Fruit fly (Drosophila melanogaster) whole organism, embryonic: Measurements from ENCODE around the gene Abca3.
A peak's percentile ranks its signal among the peaks of the same experiment; 100 is the strongest.

Experiments used
- Ada2b ChIP-seq: fragments of 200-800 bp; sonication (Bioruptor generic); IDR thresholded peaks from 2 replicates; pipeline ENCODE4 v1.3.6; 2022; ENCODE audit warnings: missing biosample characterization, missing genetic modification characterization
- BtbVII ChIP-seq: fragments of 200-800 bp; sonication (Bioruptor generic); optimal IDR thresholded peaks from 3 replicates; lab custom pipeline; 2017; ENCODE audit warnings: missing biosample characterization, mild to moderate bottlenecking, missing genetic modification characterization
- C15 ChIP-seq: fragments of 200-800 bp; sonication (Bioruptor generic); IDR thresholded peaks from 3 replicates; pipeline ENCODE4 v1.3.6; 2022; ENCODE audit warnings: missing biosample characterization, missing genetic modification characterization
- CG12071 ChIP-seq: fragments of 200-800 bp; sonication (Bioruptor generic); optimal IDR thresholded peaks from 3 replicates; lab custom pipeline; 2018; ENCODE audit warnings: missing biosample characterization, mild to moderate bottlenecking, missing genetic modification characterization
- CG12744 ChIP-seq: fragments of 200-800 bp; sonication (Bioruptor generic); optimal IDR thresholded peaks from 2 replicates; lab custom pipeline; 2016; ENCODE audit warnings: missing biosample characterization, missing genetic modification characterization
- CG13624 ChIP-seq: fragments of 200-800 bp; sonication (Bioruptor generic); optimal IDR thresholded peaks from 2 replicates; lab custom pipeline; 2016; ENCODE audit warnings: missing biosample characterization, missing genetic modification characterization
- CG15011 ChIP-seq: fragments of 200-800 bp; sonication (Bioruptor generic); optimal IDR thresholded peaks from 3 replicates; lab custom pipeline; 2018; ENCODE audit warnings: missing biosample characterization, mild to moderate bottlenecking, missing genetic modification characterization
- CG1602 ChIP-seq: fragments of 200-800 bp; sonication (Bioruptor generic); optimal IDR thresholded peaks from 3 replicates; lab custom pipeline; 2016; ENCODE audit warnings: missing biosample characterization, missing genetic modification characterization
- CG18011 ChIP-seq: fragments of 200-800 bp; sonication (Bioruptor generic); optimal IDR thresholded peaks from 2 replicates; lab custom pipeline; 2017; ENCODE audit warnings: missing biosample characterization, missing genetic modification characterization, mild to moderate bottlenecking, moderate library complexity, missing genotype
- CG2678 ChIP-seq: fragments of 200-800 bp; sonication (Bioruptor generic); optimal IDR thresholded peaks from 3 replicates; lab custom pipeline; 2019; ENCODE audit warnings: missing biosample characterization, mild to moderate bottlenecking, missing genetic modification characterization, moderate library complexity
- CG30020 ChIP-seq: fragments of 200-800 bp; optimal IDR thresholded peaks from 2 replicates; lab custom pipeline; 2019; ENCODE audit warnings: missing biosample characterization, mild to moderate bottlenecking, missing genetic modification characterization, moderate library complexity
- CG31224 ChIP-seq: fragments of 200-800 bp; sonication (Bioruptor generic); IDR thresholded peaks from 2 replicates; pipeline ENCODE4 v1.3.6; 2022; ENCODE audit warnings: missing biosample characterization, missing genetic modification characterization
- CG31441 ChIP-seq: fragments of 200-800 bp; sonication (Bioruptor generic); IDR thresholded peaks from 2 replicates; pipeline ENCODE4 v1.3.6; 2022; ENCODE audit warnings: missing biosample characterization, missing genetic modification characterization
- CG7928 ChIP-seq: fragments of 200-800 bp; sonication (Bioruptor generic); optimal IDR thresholded peaks from 2 replicates; lab custom pipeline; 2017; ENCODE audit warnings: missing biosample characterization, mild to moderate bottlenecking, missing genetic modification characterization
- CG9727 ChIP-seq: fragments of 200-800 bp; sonication (Bioruptor generic); optimal IDR thresholded peaks from 3 replicates; lab custom pipeline; 2017; ENCODE audit warnings: missing biosample characterization, mild to moderate bottlenecking, missing genetic modification characterization
- CG9797 ChIP-seq: fragments of 200-800 bp; sonication (Bioruptor generic); optimal IDR thresholded peaks from 3 replicates; lab custom pipeline; 2018; ENCODE audit warnings: missing biosample characterization, mild to moderate bottlenecking, missing genetic modification characterization
- CG9876 ChIP-seq: fragments of 200-800 bp; sonication (Bioruptor generic); optimal IDR thresholded peaks from 2 replicates; lab custom pipeline; 2016; ENCODE audit warnings: missing biosample characterization, missing genetic modification characterization
- CHES-1-like ChIP-seq: fragments of 200-800 bp; sonication (Bioruptor generic); optimal IDR thresholded peaks from 2 replicates; lab custom pipeline; 2016; ENCODE audit warnings: missing biosample characterization, missing genetic modification characterization
- Chrac-16 ChIP-seq: fragments of 200-800 bp; sonication (Bioruptor generic); optimal IDR thresholded peaks from 3 replicates; lab custom pipeline; 2016; ENCODE audit warnings: missing biosample characterization, missing genetic modification characterization
- Deaf1 ChIP-seq: fragments of 200-800 bp; optimal IDR thresholded peaks from 3 replicates; lab custom pipeline; 2019; ENCODE audit warnings: missing biosample characterization, mild to moderate bottlenecking, missing genetic modification characterization, moderate library complexity
- Dfd ChIP-seq, 2 experiments: fragments of >200 bp; optimal IDR thresholded peaks; 2 replicates each; lab custom pipeline; 2017; ENCODE audit warnings: missing biosample characterization in 2 of 2, missing genetic modification characterization in 2 of 2
- HLHmδ ChIP-seq: fragments of 200-800 bp; sonication (Bioruptor generic); optimal IDR thresholded peaks from 2 replicates; lab custom pipeline; 2018; ENCODE audit warnings: missing biosample characterization, mild to moderate bottlenecking, missing genetic modification characterization, moderate library complexity
- Hand ChIP-seq: fragments of 200-800 bp; sonication (Bioruptor generic); optimal IDR thresholded peaks from 2 replicates; lab custom pipeline; 2017; ENCODE audit warnings: mild to moderate bottlenecking, missing biosample characterization, missing genetic modification reagents, missing genetic modification characterization
- Max ChIP-seq: fragments of 200-800 bp; sonication (Bioruptor generic); optimal IDR thresholded peaks from 2 replicates; lab custom pipeline; 2016; ENCODE audit warnings: missing biosample characterization, mild to moderate bottlenecking, missing genetic modification characterization
- Meics ChIP-seq: fragments of 200-800 bp; sonication (Bioruptor generic); optimal IDR thresholded peaks from 2 replicates; lab custom pipeline; 2017; ENCODE audit warnings: missing biosample characterization, mild to moderate bottlenecking, missing genetic modification characterization
- Neu2 ChIP-seq: fragments of 200-800 bp; sonication (Bioruptor generic); optimal IDR thresholded peaks from 3 replicates; lab custom pipeline; 2016; ENCODE audit warnings: missing biosample characterization, missing genetic modification characterization, borderline replicate concordance
- Nf-YC ChIP-seq: fragments of 200-800 bp; optimal IDR thresholded peaks from 3 replicates; lab custom pipeline; 2019; ENCODE audit warnings: missing biosample characterization, mild to moderate bottlenecking, missing genetic modification characterization, moderate library complexity
- Opbp ChIP-seq: fragments of 200-800 bp; sonication (Bioruptor generic); IDR thresholded peaks from 3 replicates; pipeline ENCODE4 v1.3.6; 2022; ENCODE audit warnings: missing biosample characterization, missing genetic modification characterization; ENCODE audit not compliant: partially characterized antibody
- Ravus ChIP-seq: fragments of 200-800 bp; sonication (Bioruptor generic); IDR thresholded peaks from 2 replicates; pipeline ENCODE4 v1.3.6; 2022; ENCODE audit warnings: missing biosample characterization, missing genetic modification characterization
- amos ChIP-seq: fragments of 200-800 bp; sonication (Bioruptor generic); IDR thresholded peaks from 2 replicates; pipeline ENCODE4 v1.3.6; 2022; ENCODE audit warnings: missing biosample characterization, missing genetic modification characterization; ENCODE audit not compliant: partially characterized antibody
- ap ChIP-seq: fragments of 200-800 bp; sonication (Bioruptor generic); IDR thresholded peaks from 2 replicates; pipeline ENCODE4 v1.3.6; 2022; ENCODE audit warnings: missing biosample characterization, missing genetic modification characterization
- btn ChIP-seq: fragments of 200-800 bp; sonication (Bioruptor generic); optimal IDR thresholded peaks from 2 replicates; lab custom pipeline; 2016; ENCODE audit warnings: missing biosample characterization, missing genetic modification characterization
- corto ChIP-seq: fragments of 200-800 bp; sonication (Bioruptor generic); optimal IDR thresholded peaks from 2 replicates; lab custom pipeline; 2016; ENCODE audit warnings: missing biosample characterization, mild to moderate bottlenecking, missing genetic modification characterization, moderate library complexity
- exex ChIP-seq: fragments of 200-800 bp; sonication (Bioruptor generic); optimal IDR thresholded peaks from 4 replicates; lab custom pipeline; 2018; ENCODE audit warnings: missing biosample characterization, mild to moderate bottlenecking, missing genetic modification characterization, moderate library complexity
- fu2 ChIP-seq: fragments of 200-800 bp; sonication (Bioruptor generic); optimal IDR thresholded peaks from 2 replicates; lab custom pipeline; 2016; ENCODE audit warnings: missing biosample characterization, missing genetic modification characterization
- hb ChIP-seq: fragments of 200-800 bp; sonication (Bioruptor generic); IDR thresholded peaks from 3 replicates; pipeline ENCODE4 v1.3.6; 2022; ENCODE audit warnings: missing biosample characterization, missing genetic modification characterization; ENCODE audit not compliant: partially characterized antibody
- hkb ChIP-seq, 2 experiments: fragments of 200-800 bp in 1 of 2; fragments of >200 bp in 1 of 2; sonication (Bioruptor generic) in 1 of 2; IDR thresholded peaks in 1 of 2; optimal IDR thresholded peaks in 1 of 2; 2 replicates each; pipeline versions ENCODE4 v1.3.6 to Lab custom; 2017 to 2022; ENCODE audit warnings: missing biosample characterization in 1 of 2, missing genetic modification characterization in 1 of 2
- lov ChIP-seq, 2 experiments: fragments of 200-800 bp in 1 of 2; fragments of >200 bp in 1 of 2; sonication (Bioruptor generic) in 1 of 2; IDR thresholded peaks in 1 of 2; optimal IDR thresholded peaks in 1 of 2; 2 replicates in 1 of 2; 3 replicates in 1 of 2; pipeline versions ENCODE4 v1.3.6 to Lab custom; 2017 to 2022; ENCODE audit warnings: missing biosample characterization in 1 of 2, missing genetic modification characterization in 1 of 2
- mam ChIP-seq: fragments of 200-800 bp; sonication (Bioruptor generic); optimal IDR thresholded peaks from 3 replicates; lab custom pipeline; 2016; ENCODE audit warnings: missing biosample characterization, missing genetic modification characterization
- nmo ChIP-seq: fragments of 200-800 bp; sonication (Bioruptor generic); optimal IDR thresholded peaks from 2 replicates; lab custom pipeline; 2018; ENCODE audit warnings: missing biosample characterization, mild to moderate bottlenecking, missing genetic modification characterization, moderate library complexity
- org-1 ChIP-seq: fragments of 200-800 bp; sonication (Bioruptor generic); optimal IDR thresholded peaks from 2 replicates; lab custom pipeline; 2017; ENCODE audit warnings: missing biosample characterization, missing genetic modification characterization
- ranshi ChIP-seq: fragments of 200-800 bp; sonication (Bioruptor generic); IDR thresholded peaks from 2 replicates; pipeline ENCODE4 v1.3.6; 2022; ENCODE audit warnings: missing biosample characterization, missing genetic modification characterization
- sens ChIP-seq: fragments of 200-800 bp; sonication (Bioruptor generic); peaks from one replicate; lab custom pipeline; 2016; ENCODE audit warnings: missing biosample characterization, missing genetic modification characterization
- shn ChIP-seq: fragments of 200-800 bp; sonication (Bioruptor generic); optimal IDR thresholded peaks from 3 replicates; lab custom pipeline; 2016; ENCODE audit warnings: missing biosample characterization, missing genetic modification characterization
- sim ChIP-seq: fragments of 200-800 bp; sonication (Bioruptor generic); IDR thresholded peaks from 2 replicates; pipeline ENCODE4 v1.3.6; 2022; ENCODE audit warnings: missing biosample characterization, missing genetic modification characterization
- sima ChIP-seq: fragments of 200-800 bp; sonication (Bioruptor generic); optimal IDR thresholded peaks from 2 replicates; lab custom pipeline; 2016; ENCODE audit warnings: missing biosample characterization, missing genetic modification characterization
- ssp ChIP-seq: fragments of 200-800 bp; sonication (Bioruptor generic); IDR thresholded peaks from 2 replicates; pipeline ENCODE4 v1.3.6; 2022; ENCODE audit warnings: missing biosample characterization, missing genetic modification characterization
- tap ChIP-seq: fragments of 200-800 bp; optimal IDR thresholded peaks from 3 replicates; lab custom pipeline; 2019; ENCODE audit warnings: missing biosample characterization, mild to moderate bottlenecking, missing genetic modification characterization, moderate library complexity
- zen2 ChIP-seq: fragments of 200-800 bp; sonication (Bioruptor generic); IDR thresholded peaks from 3 replicates; pipeline ENCODE4 v1.3.6; 2022; ENCODE audit warnings: missing biosample characterization, missing genetic modification characterization; ENCODE audit not compliant: partially characterized antibody

Gene Abca3

dm6 chrX:21319202-21319772 lies 12.8 kb upstream of the Abca3 start, which contains the start of the genes SLIRP1 and anox (continued):
- TF ChIP-seq sim: no peak
- peak; percentile 95 for TF ChIP-seq nmo
- TF ChIP-seq fu2: peak; percentile 68
- TF ChIP-seq Meics: peak; percentile 91
- TF ChIP-seq ap (GFP tag; lab: Robert Waterston, UW): peak; percentile 42; the same call in 1 of the 2 replicates
- TF ChIP-seq corto (GFP tag; lab: Kevin White, UChicago): no peak
- peak; percentile 95 for TF ChIP-seq CG2678 (tag; lab: Kevin White, UChicago)
- TF ChIP-seq mam: peak; percentile 80
- peak; percentile 45 for TF ChIP-seq CG9876 (GFP tag; lab: Kevin White, UChicago)
- no peak for TF ChIP-seq HLHmδ (GFP tag; lab: Kevin White, UChicago)
- TF ChIP-seq CG1602 (GFP tag; lab: Kevin White, UChicago): peak; percentile 89
- peak; percentile 87 for TF ChIP-seq Chrac-16 (GFP tag; lab: Kevin White, UChicago)
- no peak for TF ChIP-seq amos (GFP tag; lab: Robert Waterston, UW)
- peak; percentile 55 for TF ChIP-seq CG7928 (GFP tag; lab: Kevin White, UChicago)
- no peak for TF ChIP-seq hkb (optimal IDR thresholded peaks at IDR 0.05; lab: Kevin White, UChicago)
- peak; percentile 84 for TF ChIP-seq hkb (GFP tag; IDR thresholded peaks at IDR 0.05; lab: Robert Waterston, UW)
- TF ChIP-seq BtbVII (GFP tag; lab: Kevin White, UChicago): peak; percentile 79
- peak; percentile 14 for TF ChIP-seq CG9797 (GFP tag; lab: Kevin White, UChicago)
- peak; percentile 81 for TF ChIP-seq tap
- peak; percentile 79 for TF ChIP-seq CG13624 (GFP tag; lab: Kevin White, UChicago)
- peak; percentile 64; the same call in 1 of the 3 replicates for TF ChIP-seq C15
- peak; percentile 92 for TF ChIP-seq CG9727
- peak; percentile 89 for TF ChIP-seq CG31441 (GFP tag; lab: Robert Waterston, UW)
- TF ChIP-seq ranshi (GFP tag; lab: Robert Waterston, UW): peak; percentile 80; the same call in 1 of the 2 replicates
- TF ChIP-seq CG12744 (GFP tag; lab: Kevin White, UChicago): peak; percentile 67
- TF ChIP-seq ssp: peak; percentile 68
- peak; percentile 82 for TF ChIP-seq CG15011
- TF ChIP-seq Ravus (GFP tag; lab: Robert Waterston, UW): peak; percentile 27; the same call in 1 of the 2 replicates
- no peak for TF ChIP-seq hb (GFP tag; lab: Robert Waterston, UW)
- no peak for TF ChIP-seq Opbp (GFP tag; lab: Robert Waterston, UW)
- no peak for TF ChIP-seq zen2 (GFP tag; lab: Robert Waterston, UW)
- peak; percentile 74 for TF ChIP-seq Deaf1 (tag; lab: Kevin White, UChicago)
- TF ChIP-seq Ada2b (GFP tag; lab: Robert Waterston, UW): peak; percentile 62
- no peak for TF ChIP-seq sima (GFP tag; lab: Kevin White, UChicago)
- peak; percentile 97 for TF ChIP-seq sens
- no peak for TF ChIP-seq Neu2 (GFP tag; lab: Kevin White, UChicago)
- TF ChIP-seq CG18011 (GFP tag; lab: Kevin White, UChicago): peak; percentile 54
- peak; percentile 83 for TF ChIP-seq org-1 (GFP tag; lab: Kevin White, UChicago)
- peak; percentile 70 for TF ChIP-seq CG30020 (tag; lab: Kevin White, UChicago)
- no peak for TF ChIP-seq lov (optimal IDR thresholded peaks at IDR 0.05; lab: Kevin White, UChicago)
- no peak for TF ChIP-seq lov (GFP tag; IDR thresholded peaks at IDR 0.05; lab: Robert Waterston, UW)
- peak; percentile 18 for TF ChIP-seq btn
- peak; percentile 82 for TF ChIP-seq CHES-1-like
- TF ChIP-seq Nf-YC (tag; lab: Kevin White, UChicago): peak; percentile 76
- TF ChIP-seq exex (tag; lab: Kevin White, UChicago): peak; percentile 79
- peak; percentile 60 for TF ChIP-seq CG12071 (GFP tag; lab: Kevin White, UChicago)
- TF ChIP-seq CG31224 (GFP tag; lab: Robert Waterston, UW): peak; percentile 61
- peak; percentile 75 for TF ChIP-seq Max (GFP tag; lab: Kevin White, UChicago)
- peak; percentile 79 for TF ChIP-seq Hand (GFP tag; lab: Kevin White, UChicago)
- peak; percentile 84 for TF ChIP-seq shn
- no peak for TF ChIP-seq Dfd (GFP tag; optimal IDR thresholded peaks at IDR 0.05; lab: Kevin White, UChicago)
